Worm (Caenorhabditis elegans): Measurements from ENCODE around the gene Y54F10AL.1.

DNA sequence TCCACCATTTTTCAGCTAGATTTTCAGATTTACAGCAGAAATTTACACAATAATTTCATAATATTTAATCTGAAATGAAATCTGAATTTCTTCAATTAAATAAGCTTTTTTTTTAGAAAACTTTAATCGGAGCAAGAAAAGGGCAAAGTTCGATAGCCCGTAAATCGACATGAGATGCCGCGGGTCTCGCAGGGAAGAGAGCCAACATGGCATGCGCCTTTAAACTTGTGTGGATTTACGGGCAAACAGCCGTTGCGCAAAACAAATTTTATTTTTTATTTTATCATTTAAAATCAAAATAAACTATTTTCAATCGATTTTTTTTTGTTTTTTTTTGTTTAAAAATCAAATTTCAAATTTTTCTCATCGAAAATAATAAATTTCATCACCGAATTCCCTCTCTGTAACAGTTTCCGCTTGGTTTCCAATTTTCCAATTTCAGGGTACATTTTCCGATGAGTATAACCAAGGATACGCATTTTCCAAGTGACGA, 41.2 kb downstream of the Y54F10AL.1 start, which contains the start of the genes Y54F10AM.15, rbc-2 and ndua-8:
- TF ChIP-seq F55B11.4 (tag; optimal IDR thresholded peaks at IDR 0.05; ENCODE audit: borderline replicate concordance, insufficient read depth): no peak
- TF ChIP-seq fkh-3 (tag; optimal IDR thresholded peaks at IDR 0.05): no peak
- peak; percentile 87 for TF ChIP-seq pbrm-1 (GFP tag; IDR thresholded peaks at IDR 0.05)
- TF ChIP-seq ets-4 (GFP tag; optimal IDR thresholded peaks at IDR 0.05): no peak
- TF ChIP-seq athp-1 (tag; optimal IDR thresholded peaks at IDR 0.05): peak; percentile 41
- TF ChIP-seq rpc-1 (optimal IDR thresholded peaks at IDR 0.05): no peak
- no peak for TF ChIP-seq rpc-1 (tag; optimal IDR thresholded peaks at IDR 0.05)
- TF ChIP-seq lir-1 (GFP tag; conservative IDR thresholded peaks at IDR 0.05): 0 out of 2 replicates have a peak, but pooled peaks have one; percentile 33
- TF ChIP-seq C17E4.6 (GFP tag; IDR thresholded peaks at IDR 0.05): 0 out of 2 replicates have a peak, but pooled peaks have one; percentile 40
- TF ChIP-seq unc-62 (GFP tag; optimal IDR thresholded peaks at IDR 0.05): peak; percentile 7
- no peak; the same call in 1 of the 2 replicates for TF ChIP-seq Y53G8AR.9 (GFP tag; conservative IDR thresholded peaks at IDR 0.05)
- peak; percentile 80 for TF ChIP-seq B0336.3 (GFP tag; IDR thresholded peaks at IDR 0.05)
- no peak for TF ChIP-seq him-1 (tag; optimal IDR thresholded peaks at IDR 0.05)
- TF ChIP-seq mes-4 (tag; optimal IDR thresholded peaks at IDR 0.05): no peak
